Fruit fly (Drosophila melanogaster): ENCODE data around the gene Hakai.
A peak's percentile ranks its signal among the peaks of the same experiment; 100 is the strongest.

Gene Hakai

dm6 chr2L:19533247-19533646 lies 49.0 kb downstream of the Hakai start, which contains the start of gene CG33116 (continued):
- TF ChIP-seq CG42726 (GFP tag; IDR thresholded peaks at IDR 0.05; ENCODE audit: partially characterized antibody) (no peak; the same call in 1 of the 2 replicates), ems (GFP tag; optimal IDR thresholded peaks at IDR 0.05) (peak; percentile 83), bowl (GFP tag; IDR thresholded peaks at IDR 0.05) (0 out of 2 replicates have a peak, but pooled peaks have one; percentile 52), CG17361 (GFP tag; IDR thresholded peaks at IDR 0.05) (peak; percentile 84), CG4404 (GFP tag; IDR thresholded peaks at IDR 0.05) (peak; percentile 66), CG7271 (tag; optimal IDR thresholded peaks at IDR 0.05) (peak; percentile 29), scrt (GFP tag; optimal IDR thresholded peaks at IDR 0.05) (peak; percentile 72), hkb (optimal IDR thresholded peaks at IDR 0.05) (peak; percentile 3), hkb (GFP tag; IDR thresholded peaks at IDR 0.05) (peak; percentile 79), bigmax (GFP tag; optimal IDR thresholded peaks at IDR 0.05) (peak; percentile 5), grn (GFP tag; optimal IDR thresholded peaks at IDR 0.05) (peak; percentile 25), CG8388 (GFP tag; optimal IDR thresholded peaks at IDR 0.05) (peak; percentile 77), zen (tag; optimal IDR thresholded peaks at IDR 0.05) (peak; percentile 64), fd3F (GFP tag; optimal IDR thresholded peaks at IDR 0.05) (peak; percentile 10), Poxn (GFP tag; IDR thresholded peaks at IDR 0.05) (no peak), CG8765 (GFP tag; IDR thresholded peaks at IDR 0.05) (peak; percentile 42; the same call in 1 of the 2 replicates), CG31388 (GFP tag; optimal IDR thresholded peaks at IDR 0.05) (no peak), tio (GFP tag; optimal IDR thresholded peaks at IDR 0.05) (peak; percentile 70), ERR (GFP tag; optimal IDR thresholded peaks at IDR 0.05) (peak; percentile 60), CG10543 (GFP tag; optimal IDR thresholded peaks at IDR 0.05) (peak; percentile 49), gt (GFP tag; IDR thresholded peaks at IDR 0.05) (no peak), lola (GFP tag; optimal IDR thresholded peaks at IDR 0.05) (peak in 1 of 3 experiments; percentile 85), pum (GFP tag; optimal IDR thresholded peaks at IDR 0.05) (peak; percentile 85), Drgx (GFP tag; IDR thresholded peaks at IDR 0.05) (peak; percentile 77), Awh (GFP tag; IDR thresholded peaks at IDR 0.05) (peak; percentile 71; the same call in 1 of the 2 replicates), Hr3 (GFP tag; optimal IDR thresholded peaks at IDR 0.05) (peak; percentile 82), CG10274 (GFP tag; optimal IDR thresholded peaks at IDR 0.05) (peak; percentile 24), NK7.1 (GFP tag; optimal IDR thresholded peaks at IDR 0.05) (peak; percentile 70), sr (GFP tag; IDR thresholded peaks at IDR 0.05) (no peak), CG34224 (GFP tag; IDR thresholded peaks at IDR 0.05; ENCODE audit: partially characterized antibody) (peak; percentile 47), CG14710 (tag; optimal IDR thresholded peaks at IDR 0.05) (peak; percentile 78), Adf1 (GFP tag; IDR thresholded peaks at IDR 0.05) (peak; percentile 91), CG2116 (GFP tag; optimal IDR thresholded peaks at IDR 0.05) (peak; percentile 63), NfI (GFP tag; optimal IDR thresholded peaks at IDR 0.05) (peak; percentile 87), Sin3A (optimal IDR thresholded peaks at IDR 0.05) (peak; percentile 80), so (GFP tag; IDR thresholded peaks at IDR 0.05) (peak; percentile 71; the same call in 2 of the 3 replicates), CoRest (tag; optimal IDR thresholded peaks at IDR 0.05) (peak; percentile 80), CG3726 (GFP tag; IDR thresholded peaks at IDR 0.05) (0 out of 3 replicates have a peak, but pooled peaks have one; percentile 52), CG5953 (GFP tag; IDR thresholded peaks at IDR 0.05) (peak; percentile 70), CG6175 (GFP tag; IDR thresholded peaks at IDR 0.05) (peak; percentile 62; the same call in 1 of the 3 replicates), lmd (GFP tag; IDR thresholded peaks at IDR 0.05) (peak; percentile 83), chm (GFP tag; IDR thresholded peaks at IDR 0.05) (peak; percentile 86), CG16815 (GFP tag; optimal IDR thresholded peaks at IDR 0.05) (peak; percentile 61), Ada2b (GFP tag; IDR thresholded peaks at IDR 0.05) (peak; percentile 59; the same call in 1 of the 2 replicates), Atf-2 (GFP tag; optimal IDR thresholded peaks at IDR 0.05) (peak; percentile 65), pb (GFP tag; optimal IDR thresholded peaks at IDR 0.05) (peak; percentile 75), sc (optimal IDR thresholded peaks at IDR 0.05) (no peak), sc (GFP tag; optimal IDR thresholded peaks at IDR 0.05) (peak; percentile 55), Aef1 (GFP tag; IDR thresholded peaks at IDR 0.05) (peak; percentile 65), Dll (GFP tag; IDR thresholded peaks at IDR 0.05; ENCODE audit: partially characterized antibody) (0 out of 4 replicates have a peak, but pooled peaks have one; percentile 35), CG14441 (GFP tag; IDR thresholded peaks at IDR 0.05) (peak; percentile 71), sd (tag; optimal IDR thresholded peaks at IDR 0.05) (peak; percentile 51)

All from whole organism, embryonic.